Fruit fly (Drosophila melanogaster) whole organism, embryonic: ENCODE data around the gene GlyRS.

ENCODE experiments used
- CG10321 ChIP-seq: fragments of 200-800 bp; sonication (Bioruptor generic); IDR thresholded peaks from 2 replicates; pipeline ENCODE4 v1.3.6; 2022; ENCODE audit warnings: missing biosample characterization, missing genetic modification characterization
- CG10654 ChIP-seq: fragments of 200-800 bp; sonication (Bioruptor generic); optimal IDR thresholded peaks from 2 replicates; lab custom pipeline; 2016; ENCODE audit warnings: missing biosample characterization, missing genetic modification characterization
- CG10959 ChIP-seq: fragments of 200-800 bp; sonication (Bioruptor generic); IDR thresholded peaks from 2 replicates; pipeline ENCODE4 v1.3.6; 2022; ENCODE audit warnings: missing biosample characterization, missing genetic modification characterization
- CG11695 ChIP-seq: fragments of 200-800 bp; sonication (Bioruptor generic); IDR thresholded peaks from 3 replicates; pipeline ENCODE4 v1.3.6; 2022; ENCODE audit warnings: missing biosample characterization, missing genetic modification characterization
- CG12744 ChIP-seq: fragments of 200-800 bp; sonication (Bioruptor generic); optimal IDR thresholded peaks from 2 replicates; lab custom pipeline; 2016; ENCODE audit warnings: missing biosample characterization, missing genetic modification characterization
- CG13775 ChIP-seq: fragments of 200-800 bp; sonication (Bioruptor generic); optimal IDR thresholded peaks from 3 replicates; lab custom pipeline; 2017; ENCODE audit warnings: missing biosample characterization, mild to moderate bottlenecking, missing genetic modification characterization
- CG14667 ChIP-seq: fragments of 200-800 bp; sonication (Bioruptor generic); IDR thresholded peaks from 2 replicates; pipeline ENCODE4 v1.3.6; 2022; ENCODE audit warnings: missing biosample characterization, missing genetic modification characterization
- CG1602 ChIP-seq: fragments of 200-800 bp; sonication (Bioruptor generic); optimal IDR thresholded peaks from 3 replicates; lab custom pipeline; 2016; ENCODE audit warnings: missing biosample characterization, missing genetic modification characterization
- CG17361 ChIP-seq: fragments of 200-800 bp; sonication (Bioruptor generic); IDR thresholded peaks from 3 replicates; pipeline ENCODE4 v1.3.6; 2022; ENCODE audit warnings: missing biosample characterization, missing genetic modification characterization
- CG1792 ChIP-seq: fragments of 200-800 bp; sonication (Bioruptor generic); optimal IDR thresholded peaks from 2 replicates; lab custom pipeline; 2016; ENCODE audit warnings: missing biosample characterization, missing genetic modification characterization
- CG1832 ChIP-seq: fragments of 200-800 bp; sonication (Bioruptor generic); optimal IDR thresholded peaks from 2 replicates; lab custom pipeline; 2017; ENCODE audit warnings: missing biosample characterization, mild to moderate bottlenecking, missing genetic modification characterization, inconsistent platforms
- CG30431 ChIP-seq: fragments of 200-800 bp; sonication (Bioruptor generic); optimal IDR thresholded peaks from 2 replicates; lab custom pipeline; 2017; ENCODE audit warnings: missing biosample characterization, missing genetic modification characterization
- CG3065 ChIP-seq: fragments of 200-800 bp; sonication (Bioruptor generic); optimal IDR thresholded peaks from 2 replicates; lab custom pipeline; 2016; ENCODE audit warnings: missing biosample characterization, missing genetic modification characterization
- CG31224 ChIP-seq: fragments of 200-800 bp; sonication (Bioruptor generic); IDR thresholded peaks from 2 replicates; pipeline ENCODE4 v1.3.6; 2022; ENCODE audit warnings: missing biosample characterization, missing genetic modification characterization
- CG32532 ChIP-seq: fragments of 200-800 bp; sonication (Bioruptor generic); IDR thresholded peaks from 2 replicates; pipeline ENCODE4 v1.3.6; 2022; ENCODE audit warnings: missing biosample characterization, missing genetic modification characterization
- CG3281 ChIP-seq: fragments of 200-800 bp; sonication (Bioruptor generic); optimal IDR thresholded peaks from 3 replicates; lab custom pipeline; 2017; ENCODE audit warnings: missing biosample characterization, mild to moderate bottlenecking, missing genetic modification characterization
- CG33213 ChIP-seq: fragments of 200-800 bp; sonication (Bioruptor generic); optimal IDR thresholded peaks from 3 replicates; lab custom pipeline; 2016; ENCODE audit warnings: missing biosample characterization, missing genetic modification characterization
- CG34224 ChIP-seq: fragments of 200-800 bp; sonication (Bioruptor generic); IDR thresholded peaks from 3 replicates; pipeline ENCODE4 v1.3.6; 2022; ENCODE audit warnings: missing biosample characterization, missing genetic modification characterization; ENCODE audit not compliant: partially characterized antibody
- CG6689 ChIP-seq: fragments of 200-800 bp; sonication (Bioruptor generic); IDR thresholded peaks from 2 replicates; pipeline ENCODE4 v1.3.6; 2022; ENCODE audit warnings: missing biosample characterization, missing genetic modification characterization
- CG6854 ChIP-seq: fragments of 200-800 bp; sonication (Bioruptor generic); optimal IDR thresholded peaks from 3 replicates; lab custom pipeline; 2017; ENCODE audit warnings: missing biosample characterization, mild to moderate bottlenecking, missing genetic modification characterization
- CG7357 ChIP-seq: fragments of 200-800 bp; sonication (Bioruptor generic); IDR thresholded peaks from 3 replicates; pipeline ENCODE4 v1.3.6; 2022; ENCODE audit warnings: missing biosample characterization, missing genetic modification characterization
- CG9609 ChIP-seq: fragments of 200-800 bp; sonication (Bioruptor generic); optimal IDR thresholded peaks from 3 replicates; lab custom pipeline; 2016; ENCODE audit warnings: missing biosample characterization, missing genetic modification characterization
- D19A ChIP-seq: fragments of 200-800 bp; optimal IDR thresholded peaks from 3 replicates; lab custom pipeline; 2019; ENCODE audit warnings: missing biosample characterization, mild to moderate bottlenecking, missing genetic modification characterization, moderate library complexity
- Drgx ChIP-seq: fragments of 200-800 bp; sonication (Bioruptor generic); IDR thresholded peaks from 2 replicates; pipeline ENCODE4 v1.3.6; 2022; ENCODE audit warnings: missing biosample characterization, missing genetic modification characterization
- H2.0 ChIP-seq: fragments of 200-800 bp; sonication (Bioruptor generic); IDR thresholded peaks from 2 replicates; pipeline ENCODE4 v1.3.6; 2022; ENCODE audit warnings: missing biosample characterization, missing genetic modification characterization
- Hmr ChIP-seq: fragments of 200-800 bp; sonication (Bioruptor generic); optimal IDR thresholded peaks from 3 replicates; lab custom pipeline; 2017; ENCODE audit warnings: mild to moderate bottlenecking, missing biosample characterization, missing genetic modification reagents, missing genetic modification characterization
- Nf-YA ChIP-seq: fragments of 200-800 bp; sonication (Bioruptor generic); IDR thresholded peaks from 2 replicates; pipeline ENCODE4 v1.3.6; 2022; ENCODE audit warnings: missing biosample characterization, missing genetic modification characterization
- Nf-YC ChIP-seq: fragments of 200-800 bp; optimal IDR thresholded peaks from 3 replicates; lab custom pipeline; 2019; ENCODE audit warnings: missing biosample characterization, mild to moderate bottlenecking, missing genetic modification characterization, moderate library complexity
- Ravus ChIP-seq: fragments of 200-800 bp; sonication (Bioruptor generic); IDR thresholded peaks from 2 replicates; pipeline ENCODE4 v1.3.6; 2022; ENCODE audit warnings: missing biosample characterization, missing genetic modification characterization
- Vsx1 ChIP-seq: fragments of 200-800 bp; sonication (Bioruptor generic); optimal IDR thresholded peaks from 2 replicates; lab custom pipeline; 2017; ENCODE audit warnings: missing biosample characterization, mild to moderate bottlenecking, missing genetic modification characterization, missing genetic modification reagents
- bigmax ChIP-seq: fragments of 200-800 bp; sonication (Bioruptor generic); optimal IDR thresholded peaks from 2 replicates; lab custom pipeline; 2018; ENCODE audit warnings: missing biosample characterization, mild to moderate bottlenecking, missing genetic modification characterization
- bowl ChIP-seq: fragments of 200-800 bp; sonication (Bioruptor generic); IDR thresholded peaks from 2 replicates; pipeline ENCODE4 v1.3.6; 2022; ENCODE audit warnings: missing biosample characterization, missing genetic modification characterization
- chinmo ChIP-seq: fragments of 200-800 bp; sonication (Bioruptor generic); IDR thresholded peaks from 4 replicates; pipeline ENCODE4 v1.3.6; 2022; ENCODE audit warnings: missing biosample characterization, missing genetic modification characterization; ENCODE audit not compliant: partially characterized antibody
- dmrt99B ChIP-seq: fragments of 200-800 bp; sonication (Bioruptor generic); optimal IDR thresholded peaks from 2 replicates; lab custom pipeline; 2018; ENCODE audit warnings: missing biosample characterization, mild to moderate bottlenecking, missing genetic modification characterization, moderate library complexity
- emc ChIP-seq: fragments of 200-800 bp; sonication (Bioruptor generic); optimal IDR thresholded peaks from 2 replicates; lab custom pipeline; 2016; ENCODE audit warnings: missing biosample characterization, missing genetic modification characterization
- ewg ChIP-seq: fragments of 200-800 bp; sonication (Bioruptor generic); optimal IDR thresholded peaks from 3 replicates; lab custom pipeline; 2017; ENCODE audit warnings: mild to moderate bottlenecking, missing biosample characterization, missing genetic modification reagents, missing genetic modification characterization
- fru ChIP-seq: fragments of >200 bp; optimal IDR thresholded peaks from 2 replicates; lab custom pipeline; 2017
- gro ChIP-seq: fragments of 200-800 bp; sonication (Bioruptor generic); optimal IDR thresholded peaks from 2 replicates; lab custom pipeline; 2016; ENCODE audit warnings: missing biosample characterization, missing genetic modification characterization
- hbn ChIP-seq: fragments of 200-800 bp; sonication (Bioruptor generic); IDR thresholded peaks from 2 replicates; pipeline ENCODE4 v1.3.6; 2022; ENCODE audit warnings: missing biosample characterization, missing genetic modification characterization; ENCODE audit not compliant: partially characterized antibody
- hth ChIP-seq: fragments of >200 bp; optimal IDR thresholded peaks from 2 replicates; lab custom pipeline; 2017; ENCODE audit warnings: inconsistent platforms
- mld ChIP-seq: fragments of 200-800 bp; sonication (Bioruptor generic); IDR thresholded peaks from 3 replicates; pipeline ENCODE4 v1.3.6; 2022; ENCODE audit warnings: missing biosample characterization, missing genetic modification characterization; ENCODE audit not compliant: partially characterized antibody
- pros ChIP-seq: fragments of 200-800 bp; sonication (Bioruptor generic); optimal IDR thresholded peaks from 3 replicates; lab custom pipeline; 2019; ENCODE audit warnings: missing biosample characterization, mild to moderate bottlenecking, missing genetic modification characterization, moderate library complexity
- run ChIP-seq: fragments of 200-800 bp; sonication (Bioruptor generic); optimal IDR thresholded peaks from 3 replicates; lab custom pipeline; 2018; ENCODE audit warnings: missing biosample characterization, mild to moderate bottlenecking, missing genetic modification characterization
- sc ChIP-seq, 3 experiments: fragments of >200 bp in 2 of 3; fragments of 200-800 bp in 1 of 3; sonication (Bioruptor generic) in 1 of 3; optimal IDR thresholded peaks; 2 replicates in 2 of 3; 3 replicates in 1 of 3; lab custom pipeline; 2017; ENCODE audit warnings: mild to moderate bottlenecking in 1 of 3, missing biosample characterization in 1 of 3, missing genetic modification characterization in 1 of 3, missing genetic modification reagents in 1 of 3
- scrt ChIP-seq: fragments of 200-800 bp; sonication (Bioruptor generic); optimal IDR thresholded peaks from 2 replicates; lab custom pipeline; 2018; ENCODE audit warnings: missing biosample characterization, mild to moderate bottlenecking, missing genetic modification characterization, moderate library complexity
- sna ChIP-seq: fragments of 200-800 bp; sonication (Bioruptor generic); IDR thresholded peaks from 2 replicates; pipeline ENCODE4 v1.3.6; 2022; ENCODE audit warnings: missing biosample characterization, missing genetic modification characterization; ENCODE audit not compliant: partially characterized antibody
- sr ChIP-seq: fragments of 200-800 bp; sonication (Bioruptor generic); IDR thresholded peaks from 3 replicates; pipeline ENCODE4 v1.3.6; 2022; ENCODE audit warnings: missing biosample characterization, missing genetic modification characterization
- tin ChIP-seq: fragments of 200-800 bp; sonication (Bioruptor generic); optimal IDR thresholded peaks from 3 replicates; lab custom pipeline; 2016; ENCODE audit warnings: missing biosample characterization, missing genetic modification characterization
- yki ChIP-seq: fragments of >200 bp; optimal IDR thresholded peaks from 3 replicates; lab custom pipeline; 2018

The GlyRS gene

DNA sequence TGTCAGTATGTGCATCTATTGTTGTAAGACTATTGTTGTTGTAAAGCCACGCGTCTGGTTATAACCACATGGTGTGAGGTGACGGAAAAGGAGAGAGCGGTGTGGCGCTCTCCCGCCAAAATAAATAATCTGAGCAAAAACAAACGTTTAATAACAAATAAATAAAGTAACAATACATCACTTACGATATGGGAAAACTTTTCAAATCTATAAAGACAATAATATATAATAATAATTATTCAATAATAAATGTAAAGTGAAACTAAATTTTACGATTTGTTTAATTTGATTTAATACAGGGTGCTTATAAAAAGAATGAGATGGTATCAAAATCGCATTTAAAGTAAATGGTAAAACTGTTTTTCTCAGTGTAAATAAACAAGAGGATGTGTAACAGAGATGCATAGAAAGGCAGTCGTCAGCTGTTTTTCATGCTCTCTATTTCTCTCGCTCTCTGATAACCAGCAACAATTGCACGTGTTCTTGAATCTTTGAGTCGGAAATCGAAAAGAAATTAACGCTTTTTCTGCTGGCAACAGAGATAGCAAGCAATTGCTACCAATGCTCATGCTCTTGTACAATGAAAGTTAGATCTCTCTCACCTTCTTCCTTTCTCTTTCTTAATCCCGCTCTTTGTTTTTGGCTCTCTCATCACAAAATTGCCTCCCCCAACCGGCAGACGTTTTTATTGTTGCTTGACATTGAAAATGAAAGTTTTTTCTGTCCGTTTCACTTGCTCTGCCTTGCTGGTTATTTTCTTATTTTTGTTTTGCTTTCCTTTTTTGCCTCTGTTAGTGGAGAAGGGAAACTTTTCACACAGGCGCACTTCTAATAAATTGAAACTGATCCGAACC lies 3.9 kb downstream of the GlyRS start (continued):
- TF ChIP-seq D19A (peak; percentile 85), CG1792 (GFP tag; lab: Kevin White, UChicago) (peak; percentile 19), Hmr (GFP tag; lab: Kevin White, UChicago) (peak; percentile 86), CG11695 (GFP tag; lab: Robert Waterston, UW) (peak; percentile 93), CG10959 (GFP tag; lab: Robert Waterston, UW) (peak; percentile 70), CG32532 (GFP tag; lab: Robert Waterston, UW) (peak; percentile 89), dmrt99B (peak; percentile 89), CG34224 (no peak), CG3281 (peak; percentile 92), sr (GFP tag; lab: Robert Waterston, UW) (peak; percentile 56; the same call in 2 of the 3 replicates), ewg (peak; percentile 55), Nf-YC (tag; lab: Kevin White, UChicago) (peak; percentile 80), CG6689 (GFP tag; lab: Robert Waterston, UW) (peak; percentile 90), Ravus (GFP tag; lab: Robert Waterston, UW) (peak; percentile 36), CG1602 (peak; percentile 53), scrt (GFP tag; lab: Kevin White, UChicago) (peak; percentile 84), sna (GFP tag; lab: Robert Waterston, UW) (peak; percentile 34), CG33213 (GFP tag; lab: Kevin White, UChicago) (no peak), CG12744 (GFP tag; lab: Kevin White, UChicago) (no peak), mld (GFP tag; lab: Robert Waterston, UW) (no peak), CG17361 (GFP tag; lab: Robert Waterston, UW) (peak; percentile 97), CG14667 (GFP tag; lab: Robert Waterston, UW) (peak; percentile 76; the same call in 1 of the 2 replicates), CG30431 (GFP tag; lab: Kevin White, UChicago) (peak; percentile 6), yki (lab: Kevin White, UChicago) (peak; percentile 23), hbn (GFP tag; lab: Robert Waterston, UW) (no peak; the same call in 1 of the 2 replicates), sc (optimal IDR thresholded peaks at IDR 0.05; lab: Kevin White, UChicago) (no peak), sc (GFP tag; optimal IDR thresholded peaks at IDR 0.05; lab: Kevin White, UChicago) (peak; percentile 77), chinmo (GFP tag; lab: Robert Waterston, UW) (0 out of 4 replicates have a peak, but pooled peaks have one; percentile 20), gro (GFP tag; lab: Kevin White, UChicago) (no peak), bigmax (GFP tag; lab: Kevin White, UChicago) (no peak), Nf-YA (GFP tag; lab: Robert Waterston, UW) (peak; percentile 84), CG6854 (peak; percentile 81), fru (lab: Kevin White, UChicago) (no peak), CG9609 (peak; percentile 3), CG13775 (GFP tag; lab: Kevin White, UChicago) (peak; percentile 75), CG10654 (peak; percentile 81), run (tag; lab: Kevin White, UChicago) (peak; percentile 92), tin (peak; percentile 68), pros (peak; percentile 62), CG1832 (GFP tag; lab: Kevin White, UChicago) (no peak), bowl (no peak), emc (GFP tag; lab: Kevin White, UChicago) (no peak), H2.0 (GFP tag; lab: Robert Waterston, UW) (peak; percentile 63), hth (lab: Kevin White, UChicago) (no peak), CG31224 (peak; percentile 66; the same call in 1 of the 2 replicates), CG7357 (peak; percentile 76), CG10321 (peak; percentile 68; the same call in 1 of the 2 replicates), Vsx1 (GFP tag; lab: Kevin White, UChicago) (peak; percentile 86), CG3065 (GFP tag; lab: Kevin White, UChicago) (peak; percentile 24), Drgx (peak; percentile 86)
